Worm (Caenorhabditis elegans) whole organism, L2 larva: Measurements from ENCODE around the gene F18E9.8.

Source experiments
- R02D3.7 ChIP-seq: fragments of 150-350 bp; optimal IDR thresholded peaks from 2 replicates; lab custom pipeline; 2014; ENCODE audit warnings: missing biosample characterization, missing genetic modification characterization
- egl-27 ChIP-seq: sonication (generic microtip); optimal IDR thresholded peaks from 3 replicates; lab custom pipeline; 2017; ENCODE audit warnings: missing biosample characterization, missing genetic modification reagents, missing genetic modification characterization
- elt-3 ChIP-seq: sonication (generic microtip); optimal IDR thresholded peaks from 2 replicates; lab custom pipeline; 2017; ENCODE audit warnings: missing biosample characterization, missing genetic modification characterization
- nhr-10 ChIP-seq: sonication (generic microtip); optimal IDR thresholded peaks from 2 replicates; lab custom pipeline; 2017; ENCODE audit warnings: missing biosample characterization, missing genetic modification characterization
- nhr-11 ChIP-seq: fragments of 150-350 bp; optimal IDR thresholded peaks from 2 replicates; lab custom pipeline; 2014; ENCODE audit warnings: missing biosample characterization, missing genetic modification characterization
- nhr-12 ChIP-seq: fragments of 150-350 bp; optimal IDR thresholded peaks from 2 replicates; lab custom pipeline; 2014; ENCODE audit warnings: missing biosample characterization, missing genetic modification characterization
- nhr-25 ChIP-seq: fragments of 150-350 bp; sonication (generic microtip); optimal IDR thresholded peaks from 3 replicates; lab custom pipeline; 2014; ENCODE audit warnings: missing biosample characterization, missing genetic modification characterization
- snpc-4 ChIP-seq: fragments of 150-350 bp; optimal IDR thresholded peaks from 2 replicates; lab custom pipeline; 2014; ENCODE audit warnings: missing biosample characterization, missing genetic modification characterization
- unc-55 ChIP-seq: fragments of 150-350 bp; sonication (generic microtip); optimal IDR thresholded peaks from 3 replicates; lab custom pipeline; 2014; ENCODE audit warnings: missing biosample characterization, missing genetic modification reagents, missing genetic modification characterization
- unc-62 ChIP-seq: fragments of 150-350 bp; optimal IDR thresholded peaks from 2 replicates; lab custom pipeline; 2014; ENCODE audit warnings: missing biosample characterization, missing genetic modification reagents, missing genetic modification characterization

ce11 chrX:8608756-8609155, 27.4 kb upstream of the F18E9.8 start:
- TF ChIP-seq nhr-10 (no peak), nhr-25 (tag; lab: Kevin White, UChicago) (no peak), egl-27 (no peak), snpc-4 (tag; lab: Kevin White, UChicago) (no peak), elt-3 (tag; lab: Kevin White, UChicago) (no peak), unc-62 (no peak), nhr-11 (tag; lab: Kevin White, UChicago) (no peak), R02D3.7 (no peak), nhr-12 (tag; lab: Kevin White, UChicago) (no peak), unc-55 (no peak)
